Worm (Caenorhabditis elegans) whole organism, young adult: Measurements from ENCODE around the gene bus-17.

ENCODE experiments used
- B0261.1 ChIP-seq: sonication (generic microtip); optimal IDR thresholded peaks from 2 replicates; lab custom pipeline; 2016; ENCODE audit warnings: mild to moderate bottlenecking, missing genetic modification characterization, moderate library complexity, missing compliant biosample characterization
- B0336.3 ChIP-seq: fragments of 200-800 bp; sonication (Bioruptor generic); IDR thresholded peaks from 2 replicates; pipeline ENCODE4 v1.3.6; 2022; ENCODE audit warnings: missing genetic modification characterization, missing compliant biosample characterization
- D2030.7 ChIP-seq: fragments of 200-800 bp; sonication (Bioruptor generic); IDR thresholded peaks from 2 replicates; pipeline ENCODE4 v1.3.6; 2022; ENCODE audit warnings: missing genetic modification reagents, missing genetic modification characterization, missing compliant biosample characterization
- F22D6.2 ChIP-seq: sonication (generic microtip); optimal IDR thresholded peaks from 2 replicates; lab custom pipeline; 2016; ENCODE audit warnings: mild to moderate bottlenecking, missing genetic modification characterization, missing compliant biosample characterization
- T26A5.8 ChIP-seq: sonication (generic microtip); optimal IDR thresholded peaks from 2 replicates; lab custom pipeline; 2016; ENCODE audit warnings: missing genetic modification characterization, missing compliant biosample characterization
- Y53F4B.3 ChIP-seq: fragments of 200-800 bp; sonication (Bioruptor generic); IDR thresholded peaks from 2 replicates; pipeline ENCODE4 v1.3.6; 2022; ENCODE audit warnings: missing genetic modification reagents, missing genetic modification characterization, missing compliant biosample characterization
- Y67H2A.10 ChIP-seq: fragments of 200-800 bp; sonication (Bioruptor generic); conservative IDR thresholded peaks from 2 replicates; pipeline ENCODE4 v1.3.6; 2022; ENCODE audit warnings: missing genetic modification reagents, missing genetic modification characterization, missing compliant biosample characterization
- Y79H2A.3 ChIP-seq: fragments of 200-800 bp; sonication (Bioruptor generic); conservative IDR thresholded peaks from 2 replicates; pipeline ENCODE4 v1.3.6; 2022; ENCODE audit warnings: missing genetic modification reagents, missing genetic modification characterization, missing compliant biosample characterization
- Y95B8A.8 ChIP-seq: fragments of 200-800 bp; sonication (Bioruptor generic); IDR thresholded peaks from 2 replicates; pipeline ENCODE4 v1.3.6; 2022; ENCODE audit warnings: missing genetic modification reagents, missing genetic modification characterization, missing compliant biosample characterization
- ZK185.1 ChIP-seq: sonication (generic microtip); optimal IDR thresholded peaks from 2 replicates; lab custom pipeline; 2016; ENCODE audit warnings: mild to moderate bottlenecking, missing genetic modification characterization, missing compliant biosample characterization; ENCODE audit not compliant: poor library complexity, severe bottlenecking
- attf-6 ChIP-seq: fragments of 200-800 bp; sonication (Bioruptor generic); IDR thresholded peaks from 2 replicates; pipeline ENCODE4 v1.3.6; 2022; ENCODE audit warnings: missing genetic modification reagents, missing genetic modification characterization, missing compliant biosample characterization
- bed-1 ChIP-seq: fragments of 200-800 bp; sonication (Bioruptor generic); IDR thresholded peaks from 2 replicates; pipeline ENCODE4 v1.3.6; 2022; ENCODE audit warnings: missing genetic modification reagents, missing genetic modification characterization, missing compliant biosample characterization
- bed-2 ChIP-seq: fragments of 200-800 bp; sonication (Bioruptor generic); IDR thresholded peaks from 2 replicates; pipeline ENCODE4 v1.3.6; 2022; ENCODE audit warnings: missing genetic modification reagents, missing genetic modification characterization, missing compliant biosample characterization
- ceh-100 ChIP-seq: fragments of 200-800 bp; sonication (Bioruptor generic); IDR thresholded peaks from 2 replicates; pipeline ENCODE4 v1.3.6; 2022; ENCODE audit warnings: missing genetic modification reagents, missing genetic modification characterization, missing compliant biosample characterization
- ceh-40 ChIP-seq: fragments of 200-800 bp; sonication (Bioruptor generic); IDR thresholded peaks from 2 replicates; pipeline ENCODE4 v1.3.6; 2022; ENCODE audit warnings: missing genetic modification characterization, missing compliant biosample characterization
- ceh-58 ChIP-seq: fragments of 200-800 bp; sonication (Bioruptor generic); IDR thresholded peaks from 2 replicates; pipeline ENCODE4 v1.3.6; 2022; ENCODE audit warnings: missing genetic modification characterization, missing compliant biosample characterization
- ceh-79 ChIP-seq: sonication (generic microtip); optimal IDR thresholded peaks from 2 replicates; lab custom pipeline; 2017; ENCODE audit warnings: mild to moderate bottlenecking, missing genetic modification characterization, missing compliant biosample characterization
- ceh-91 ChIP-seq: fragments of 200-800 bp; sonication (Bioruptor generic); IDR thresholded peaks from 2 replicates; pipeline ENCODE4 v1.3.6; 2022; ENCODE audit warnings: missing genetic modification reagents, missing genetic modification characterization, missing compliant biosample characterization
- die-1 ChIP-seq: sonication (generic microtip); optimal IDR thresholded peaks from 2 replicates; lab custom pipeline; 2016; ENCODE audit warnings: missing genotype, mild to moderate bottlenecking, missing genetic modification characterization, missing compliant biosample characterization
- dpl-1 ChIP-seq: fragments of 150-350 bp; optimal IDR thresholded peaks from 2 replicates; lab custom pipeline; 2014; ENCODE audit warnings: missing biosample characterization, missing genetic modification reagents, missing genetic modification characterization
- egl-18 ChIP-seq: fragments of 200-800 bp; sonication (Bioruptor generic); IDR thresholded peaks from 2 replicates; pipeline ENCODE4 v1.3.6; 2022; ENCODE audit warnings: missing genetic modification reagents, missing genetic modification characterization, missing compliant biosample characterization
- ekl-4 ChIP-seq: fragments of 200-800 bp; sonication (Bioruptor generic); IDR thresholded peaks from 2 replicates; pipeline ENCODE4 v1.3.6; 2022; ENCODE audit warnings: missing genetic modification reagents, missing genetic modification characterization, missing compliant biosample characterization
- fkh-3 ChIP-seq: sonication (generic microtip); optimal IDR thresholded peaks from 2 replicates; lab custom pipeline; 2016; ENCODE audit warnings: mild to moderate bottlenecking, missing genetic modification characterization, missing compliant biosample characterization
- gei-17 ChIP-seq: fragments of 200-800 bp; sonication (Bioruptor generic); optimal IDR thresholded peaks from 2 replicates; lab custom pipeline; 2018; ENCODE audit warnings: mild to moderate bottlenecking, missing genetic modification characterization, missing compliant biosample characterization
- hlh-26 ChIP-seq: fragments of 200-800 bp; sonication (Bioruptor generic); conservative IDR thresholded peaks from 2 replicates; pipeline ENCODE4 v1.3.6; 2022; ENCODE audit warnings: missing genetic modification reagents, missing genetic modification characterization, missing compliant biosample characterization
- hmg-1.2 ChIP-seq: fragments of 200-800 bp; sonication (Bioruptor generic); IDR thresholded peaks from 2 replicates; pipeline ENCODE4 v1.3.6; 2022; ENCODE audit warnings: missing genetic modification reagents, missing genetic modification characterization, missing compliant biosample characterization
- hrde-1 ChIP-seq: sonication (generic microtip); optimal IDR thresholded peaks from 2 replicates; lab custom pipeline; 2016; ENCODE audit warnings: missing genetic modification characterization, mild to moderate bottlenecking, missing compliant biosample characterization, moderate library complexity, missing genotype, missing genetic modification reagents, borderline replicate concordance
- let-526 ChIP-seq: fragments of 200-800 bp; sonication (Bioruptor generic); IDR thresholded peaks from 2 replicates; pipeline ENCODE4 v1.3.6; 2022; ENCODE audit warnings: missing genetic modification reagents, missing genetic modification characterization, missing compliant biosample characterization
- let-607 ChIP-seq, 2 experiments: fragments of 200-800 bp in 1 of 2; sonication (Bioruptor generic) in 1 of 2; sonication (generic microtip) in 1 of 2; optimal IDR thresholded peaks; 2 replicates each; lab custom pipeline; 2016 to 2018; ENCODE audit warnings: mild to moderate bottlenecking in 2 of 2, missing compliant biosample characterization in 2 of 2, missing genetic modification characterization in 2 of 2, moderate library complexity in 2 of 2, missing genotype in 1 of 2
- lin-35 ChIP-seq, 3 experiments: fragments of 150-350 bp in 2 of 3; sonication (generic microtip) in 1 of 3; optimal IDR thresholded peaks; 2 replicates each; lab custom pipeline; 2014 to 2018; ENCODE audit warnings: missing biosample characterization in 3 of 3, missing genetic modification characterization in 3 of 3, missing genetic modification reagents in 3 of 3
- lin-54 ChIP-seq: fragments of 200-800 bp; sonication (Bioruptor generic); optimal IDR thresholded peaks from 2 replicates; lab custom pipeline; 2018; ENCODE audit warnings: mild to moderate bottlenecking, missing genetic modification characterization, missing compliant biosample characterization
- madf-10 ChIP-seq: sonication (generic microtip); optimal IDR thresholded peaks from 2 replicates; lab custom pipeline; 2016; ENCODE audit warnings: mild to moderate bottlenecking, missing genetic modification characterization, missing compliant biosample characterization
- madf-3 ChIP-seq: fragments of 200-800 bp; sonication (Bioruptor generic); IDR thresholded peaks from 2 replicates; pipeline ENCODE4 v1.3.6; 2022; ENCODE audit warnings: missing genetic modification reagents, missing genetic modification characterization, missing compliant biosample characterization
- madf-6 ChIP-seq: fragments of 200-800 bp; sonication (Bioruptor generic); IDR thresholded peaks from 2 replicates; pipeline ENCODE4 v1.3.6; 2022; ENCODE audit warnings: missing genetic modification reagents, missing genetic modification characterization, missing compliant biosample characterization
- madf-8 ChIP-seq: fragments of 200-800 bp; sonication (Bioruptor generic); conservative IDR thresholded peaks from 2 replicates; pipeline ENCODE4 v1.3.6; 2022; ENCODE audit warnings: missing genetic modification reagents, missing genetic modification characterization, missing compliant biosample characterization
- mel-28 ChIP-seq: sonication (generic microtip); optimal IDR thresholded peaks from 2 replicates; lab custom pipeline; 2016; ENCODE audit warnings: borderline replicate concordance, mild to moderate bottlenecking, missing genetic modification characterization, missing compliant biosample characterization
- mes-4 ChIP-seq: sonication (generic microtip); optimal IDR thresholded peaks from 2 replicates; lab custom pipeline; 2016; ENCODE audit warnings: missing genotype, missing genetic modification characterization, missing compliant biosample characterization
- nhr-80 ChIP-seq: sonication (generic microtip); optimal IDR thresholded peaks from 2 replicates; lab custom pipeline; 2016; ENCODE audit warnings: missing genetic modification characterization, missing compliant biosample characterization
- nhr-90 ChIP-seq: sonication (generic microtip); optimal IDR thresholded peaks from 2 replicates; lab custom pipeline; 2016; ENCODE audit warnings: missing genotype, mild to moderate bottlenecking, missing genetic modification characterization, missing compliant biosample characterization
- pha-4 ChIP-seq: fragments of 150-350 bp; sonication (generic microtip); optimal IDR thresholded peaks from 2 replicates; lab custom pipeline; 2014; ENCODE audit warnings: missing biosample characterization, missing genetic modification reagents, missing genetic modification characterization
- rcor-1 ChIP-seq: fragments of 200-800 bp; sonication (Bioruptor generic); IDR thresholded peaks from 2 replicates; pipeline ENCODE4 v1.3.6; 2022; ENCODE audit warnings: missing genetic modification reagents, missing genetic modification characterization, missing compliant biosample characterization
- rpc-1 ChIP-seq, 2 experiments: fragments of 150-350 bp in 1 of 2; sonication (generic microtip) in 1 of 2; optimal IDR thresholded peaks; 2 replicates each; lab custom pipeline; 2014 to 2018; ENCODE audit warnings: missing biosample characterization in 1 of 2, missing genetic modification characterization in 1 of 2, missing genetic modification reagents in 1 of 2, missing genotype in 1 of 2
- snpc-3.4 ChIP-seq: sonication (generic microtip); optimal IDR thresholded peaks from 2 replicates; lab custom pipeline; 2017; ENCODE audit warnings: missing genetic modification characterization, mild to moderate bottlenecking, missing compliant biosample characterization, antibody characterized with exemption, moderate library complexity, missing genotype, missing genetic modification reagents
- sptf-2 ChIP-seq: fragments of 200-800 bp; sonication (Bioruptor generic); optimal IDR thresholded peaks from 2 replicates; lab custom pipeline; 2018; ENCODE audit warnings: mild to moderate bottlenecking, missing genetic modification characterization, missing compliant biosample characterization
- tbp1 ChIP-seq: fragments of 200-800 bp; sonication (Bioruptor generic); optimal IDR thresholded peaks from 2 replicates; lab custom pipeline; 2018; ENCODE audit warnings: mild to moderate bottlenecking, missing genetic modification characterization, missing compliant biosample characterization
- unc-62 ChIP-seq: fragments of 150-350 bp; optimal IDR thresholded peaks from 2 replicates; lab custom pipeline; 2014; ENCODE audit warnings: missing biosample characterization, missing genetic modification reagents, missing genetic modification characterization
- ztf-28 ChIP-seq: fragments of 200-800 bp; sonication (Bioruptor generic); IDR thresholded peaks from 2 replicates; pipeline ENCODE4 v1.3.6; 2022; ENCODE audit warnings: missing genetic modification reagents, missing genetic modification characterization, missing compliant biosample characterization
- ztf-6 ChIP-seq: fragments of 200-800 bp; sonication (Bioruptor generic); IDR thresholded peaks from 2 replicates; pipeline ENCODE4 v1.3.6; 2022; ENCODE audit warnings: missing genetic modification reagents, missing genetic modification characterization, missing compliant biosample characterization

Gene bus-17

DNA sequence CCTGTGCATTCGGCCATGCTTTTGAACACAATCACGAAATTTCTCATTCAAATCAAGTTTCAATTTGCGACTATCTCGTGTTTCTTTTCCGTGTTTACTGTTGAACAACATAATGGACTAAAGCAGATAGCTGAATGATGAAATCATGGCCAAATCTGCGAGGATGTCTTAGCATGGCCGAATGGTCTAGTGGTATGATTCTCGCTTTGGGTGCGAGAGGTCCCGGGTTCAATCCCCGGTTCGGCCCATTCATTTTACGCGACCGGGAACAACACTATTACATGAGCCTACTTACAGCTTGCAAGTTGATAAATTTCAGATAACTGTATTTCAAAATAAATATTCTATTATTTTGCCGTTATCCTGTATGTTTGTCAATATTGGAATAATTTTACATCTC lies 14.9 kb downstream of the bus-17 start (continued):
- peak; percentile 75 for TF ChIP-seq D2030.7 (GFP tag; lab: Robert Waterston, UW)
- TF ChIP-seq Y67H2A.10 = no peak
- TF ChIP-seq unc-62 (GFP tag; lab: Kevin White, UChicago) = no peak
- TF ChIP-seq egl-18 (GFP tag; lab: Robert Waterston, UW) = no peak
- TF ChIP-seq Y53F4B.3 (GFP tag; lab: Robert Waterston, UW) = no peak
- TF ChIP-seq Y95B8A.8 (GFP tag; lab: Robert Waterston, UW) = no peak
- no peak for TF ChIP-seq ceh-79 (tag; lab: Kevin White, UChicago)

DNA sequence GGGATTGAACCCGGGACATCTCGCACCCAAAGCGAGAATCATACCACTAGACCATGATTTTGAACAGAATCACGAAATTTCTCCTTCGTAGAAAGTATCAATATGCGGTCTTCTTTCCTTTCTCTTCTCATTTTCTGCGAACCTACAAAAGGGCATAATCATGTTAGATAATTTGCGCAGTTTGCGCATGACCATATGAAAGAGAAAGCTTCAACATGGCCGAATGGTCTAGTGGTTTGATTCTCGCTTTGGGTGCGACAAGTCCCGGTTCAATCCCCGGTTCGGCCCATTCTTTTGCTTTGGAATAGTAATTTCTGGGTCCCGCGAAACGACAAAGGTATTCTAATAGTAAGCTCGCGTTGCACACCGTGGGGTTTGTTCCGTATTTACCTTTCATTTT lies 18.3 kb downstream of the bus-17 start:
- TF ChIP-seq ztf-28 (GFP tag; lab: Robert Waterston, UW) (no peak), mel-28 (tag; lab: Kevin White, UChicago) (no peak), ztf-6 (GFP tag; lab: Robert Waterston, UW) (no peak), nhr-80 (tag; lab: Kevin White, UChicago) (no peak), ceh-58 (no peak), madf-6 (GFP tag; lab: Robert Waterston, UW) (no peak), nhr-90 (no peak), F22D6.2 (tag; lab: Kevin White, UChicago) (no peak), madf-3 (GFP tag; lab: Robert Waterston, UW) (no peak), ceh-100 (GFP tag; lab: Robert Waterston, UW) (0 out of 2 replicates have a peak, but pooled peaks have one; percentile 10), rpc-1 (optimal IDR thresholded peaks at IDR 0.05; lab: Kevin White, UChicago) (peak; percentile 61), rpc-1 (tag; optimal IDR thresholded peaks at IDR 0.05; lab: Kevin White, UChicago) (peak; percentile 69), hmg-1.2 (GFP tag; lab: Robert Waterston, UW) (peak; percentile 36), gei-17 (GFP tag; lab: Kevin White, UChicago) (no peak), ZK185.1 (peak; percentile 56), snpc-3.4 (tag; lab: Kevin White, UChicago) (no peak), dpl-1 (no peak), lin-54 (no peak), ceh-40 (GFP tag; lab: Robert Waterston, UW) (no peak), lin-35 (GFP tag; optimal IDR thresholded peaks at IDR 0.05; lab: Kevin White, UChicago) (no peak), rcor-1 (GFP tag; lab: Robert Waterston, UW) (0 out of 2 replicates have a peak, but pooled peaks have one; percentile 34), ekl-4 (GFP tag; lab: Robert Waterston, UW) (no peak), T26A5.8 (tag; lab: Kevin White, UChicago) (no peak), B0261.1 (peak; percentile 60), mes-4 (tag; lab: Kevin White, UChicago) (no peak), hlh-26 (GFP tag; lab: Robert Waterston, UW) (no peak), Y79H2A.3 (no peak), tbp1 (GFP tag; lab: Kevin White, UChicago) (peak; percentile 80), let-607 (tag; optimal IDR thresholded peaks at IDR 0.05; lab: Kevin White, UChicago) (no peak), bed-2 (no peak), die-1 (tag; lab: Kevin White, UChicago) (no peak), let-526 (GFP tag; lab: Robert Waterston, UW) (no peak), hrde-1 (tag; lab: Kevin White, UChicago) (no peak), B0336.3 (GFP tag; lab: Robert Waterston, UW) (no peak), madf-8 (GFP tag; lab: Robert Waterston, UW) (peak; percentile 10; the same call in 1 of the 2 replicates), sptf-2 (GFP tag; lab: Kevin White, UChicago) (no peak), fkh-3 (tag; lab: Kevin White, UChicago) (no peak), ceh-91 (GFP tag; lab: Robert Waterston, UW) (no peak), madf-10 (tag; lab: Kevin White, UChicago) (no peak), bed-1 (GFP tag; lab: Robert Waterston, UW) (no peak), ceh-79 (tag; lab: Kevin White, UChicago) (no peak), pha-4 (tag; lab: Kevin White, UChicago) (no peak), attf-6 (peak; percentile 41)
